Fruit fly (Drosophila melanogaster) whole organism, adult: ENCODE measurements around the gene CG42494.
A peak's percentile ranks its signal among the peaks of the same experiment; 100 is the strongest.

ENCODE experiments used
- CG11617 ChIP-seq: fragments of 200-800 bp; sonication (Bioruptor generic); optimal IDR thresholded peaks from 2 replicates; lab custom pipeline; 2017; ENCODE audit warnings: mild to moderate bottlenecking, missing biosample characterization, missing genetic modification reagents, missing genetic modification characterization
- CG12768 ChIP-seq: fragments of 200-800 bp; sonication (Bioruptor generic); optimal IDR thresholded peaks from 2 replicates; lab custom pipeline; 2017; ENCODE audit warnings: missing biosample characterization, missing genetic modification characterization, mild to moderate bottlenecking, moderate library complexity, missing genetic modification reagents
- CG14711 ChIP-seq: fragments of 200-800 bp; sonication (Bioruptor generic); optimal IDR thresholded peaks from 2 replicates; lab custom pipeline; 2018; ENCODE audit warnings: missing biosample characterization, mild to moderate bottlenecking, missing genetic modification characterization, moderate library complexity
- CG1620 ChIP-seq: fragments of 200-800 bp; sonication (Bioruptor generic); optimal IDR thresholded peaks from 2 replicates; lab custom pipeline; 2016; ENCODE audit warnings: missing biosample characterization, missing genetic modification characterization
- CG33017 ChIP-seq: fragments of 200-800 bp; sonication (Bioruptor generic); optimal IDR thresholded peaks from 2 replicates; lab custom pipeline; 2018; ENCODE audit warnings: missing biosample characterization, mild to moderate bottlenecking, missing genetic modification characterization, moderate library complexity
- CG5204 ChIP-seq: fragments of 200-800 bp; sonication (Bioruptor generic); optimal IDR thresholded peaks from 2 replicates; lab custom pipeline; 2016; ENCODE audit warnings: missing biosample characterization, missing genetic modification characterization
- CG7045 ChIP-seq: fragments of 200-800 bp; sonication (Bioruptor generic); optimal IDR thresholded peaks from 2 replicates; lab custom pipeline; 2017; ENCODE audit warnings: missing biosample characterization, mild to moderate bottlenecking, missing genetic modification characterization
- CG7101 ChIP-seq: fragments of 200-800 bp; sonication (Bioruptor generic); optimal IDR thresholded peaks from 2 replicates; lab custom pipeline; 2018; ENCODE audit warnings: missing biosample characterization, mild to moderate bottlenecking, missing genetic modification characterization, moderate library complexity
- Clk ChIP-seq: fragments of 200-800 bp; sonication (Bioruptor generic); optimal IDR thresholded peaks from 2 replicates; lab custom pipeline; 2017; ENCODE audit warnings: missing biosample characterization, missing genetic modification characterization
- Crg-1 ChIP-seq: fragments of 200-800 bp; sonication (Bioruptor generic); optimal IDR thresholded peaks from 2 replicates; lab custom pipeline; 2016; ENCODE audit warnings: missing biosample characterization, missing genetic modification characterization
- Hr96 ChIP-seq: fragments of 200-800 bp; sonication (Bioruptor generic); optimal IDR thresholded peaks from 2 replicates; lab custom pipeline; 2016; ENCODE audit warnings: missing biosample characterization, missing genetic modification characterization
- Mnt ChIP-seq: fragments of 200-800 bp; sonication (Bioruptor generic); optimal IDR thresholded peaks from 2 replicates; lab custom pipeline; 2016; ENCODE audit warnings: missing biosample characterization, mild to moderate bottlenecking, missing genetic modification characterization
- bab1 ChIP-seq: fragments of 200-800 bp; sonication (Bioruptor generic); optimal IDR thresholded peaks from 3 replicates; lab custom pipeline; 2019; ENCODE audit warnings: missing biosample characterization, mild to moderate bottlenecking, missing genetic modification characterization, moderate library complexity
- cic ChIP-seq: fragments of 200-800 bp; sonication (Bioruptor generic); optimal IDR thresholded peaks from 2 replicates; lab custom pipeline; 2017; ENCODE audit warnings: missing biosample characterization, mild to moderate bottlenecking, missing genetic modification characterization, moderate library complexity
- cnc ChIP-seq, 2 experiments: fragments of >200 bp; optimal IDR thresholded peaks; 2 replicates each; lab custom pipeline; 2017
- kay ChIP-seq: fragments of 200-800 bp; sonication (Bioruptor generic); peaks from one replicate; lab custom pipeline; 2016; ENCODE audit warnings: missing biosample characterization, missing genetic modification characterization, borderline replicate concordance
- ovo ChIP-seq: fragments of 200-800 bp; sonication (Bioruptor generic); optimal IDR thresholded peaks from 2 replicates; lab custom pipeline; 2016; ENCODE audit warnings: missing biosample characterization, missing genetic modification characterization
- pad ChIP-seq: fragments of 200-800 bp; sonication (Bioruptor generic); optimal IDR thresholded peaks from 3 replicates; lab custom pipeline; 2017; ENCODE audit warnings: missing biosample characterization, missing genetic modification characterization, mild to moderate bottlenecking, moderate library complexity, missing genetic modification reagents
- tj ChIP-seq: fragments of 200-800 bp; sonication (Bioruptor generic); optimal IDR thresholded peaks from 3 replicates; lab custom pipeline; 2017; ENCODE audit warnings: missing biosample characterization, mild to moderate bottlenecking, missing genetic modification characterization, moderate library complexity
- toe ChIP-seq: fragments of 200-800 bp; sonication (Bioruptor generic); optimal IDR thresholded peaks from 2 replicates; lab custom pipeline; 2016; ENCODE audit warnings: missing biosample characterization, missing genetic modification characterization

The CG42494 gene

DNA sequence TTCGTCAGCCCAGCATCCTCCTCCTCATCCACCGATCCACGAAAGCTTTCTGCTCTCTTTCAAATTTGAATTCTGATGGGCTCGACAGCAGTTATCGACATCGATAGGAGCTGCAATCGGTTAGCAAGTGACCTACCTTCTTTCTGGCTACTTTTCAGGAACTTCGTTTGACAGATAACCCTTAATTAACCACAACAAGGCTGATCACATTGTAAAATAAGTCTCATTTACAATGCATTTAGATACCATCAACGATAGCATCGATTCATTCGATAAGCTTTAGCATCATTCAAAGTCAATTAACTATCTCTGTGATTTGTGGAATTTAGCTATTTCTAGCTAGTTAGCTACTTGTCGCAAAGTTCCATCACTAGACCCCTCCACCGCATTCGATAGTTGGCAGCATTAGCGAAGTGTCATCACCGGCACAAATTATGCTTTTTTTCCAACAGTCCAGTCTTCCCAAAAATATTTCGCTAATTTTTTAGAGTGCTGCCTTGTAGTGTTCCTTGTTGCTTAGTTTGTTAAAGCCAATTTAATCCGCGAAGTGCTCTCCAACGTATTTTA, 5.6 kb upstream of the CG42494 start, which contains the start of the genes MnM and Girdin:
Gene MnM (minus strand): TSS at position 51 of the 567 bp plus-strand sequence.
Gene Girdin (plus strand): TSS at position 401 of the 567 bp plus-strand sequence.
- TF ChIP-seq pad (GFP tag; lab: Kevin White, UChicago) (peak; percentile 62), ovo (GFP tag; lab: Kevin White, UChicago) (no peak), Mnt (GFP tag; lab: Kevin White, UChicago) (peak; percentile 58), kay (GFP tag; lab: Kevin White, UChicago) (no peak), cic (GFP tag; lab: Kevin White, UChicago) (no peak), Clk (GFP tag; lab: Kevin White, UChicago) (peak; percentile 9), CG14711 (peak; percentile 14), Hr96 (GFP tag; lab: Kevin White, UChicago) (peak; percentile 75), CG7101 (peak; percentile 43), CG7045 (GFP tag; lab: Kevin White, UChicago) (peak; percentile 39), cnc (optimal IDR thresholded peaks at IDR 0.05; lab: Kevin White, UChicago) (no peak), CG11617 (GFP tag; lab: Kevin White, UChicago) (peak; percentile 66), CG12768 (GFP tag; lab: Kevin White, UChicago) (peak; percentile 0), Crg-1 (GFP tag; lab: Kevin White, UChicago) (peak; percentile 54), toe (GFP tag; lab: Kevin White, UChicago) (peak; percentile 67), CG5204 (GFP tag; lab: Kevin White, UChicago) (peak; percentile 62), tj (GFP tag; lab: Kevin White, UChicago) (peak; percentile 31), bab1 (GFP tag; lab: Kevin White, UChicago) (peak; percentile 23), CG1620 (GFP tag; lab: Kevin White, UChicago) (peak; percentile 73), CG33017 (no peak)

DNA sequence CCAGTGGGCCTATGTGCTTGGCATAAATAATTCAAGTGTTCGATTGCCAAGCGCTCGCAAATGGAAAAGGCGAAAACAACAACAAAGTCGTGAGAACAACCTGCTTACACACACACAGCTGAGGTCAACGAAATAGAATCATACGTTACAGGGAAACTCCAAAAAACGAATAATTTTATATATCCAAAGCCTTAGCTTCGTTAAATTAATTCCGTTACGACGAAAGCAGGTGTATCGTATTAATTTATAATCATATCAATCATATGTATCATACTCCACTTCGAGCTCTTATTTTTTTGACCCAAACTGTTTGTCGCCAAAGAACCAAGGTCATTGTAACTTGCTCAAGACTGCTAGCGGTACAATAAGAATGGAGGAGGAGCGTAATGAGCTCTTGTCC, 4.7 kb upstream of the CG42494 start:
- TF ChIP-seq CG5204 (GFP tag; lab: Kevin White, UChicago) (no peak), ovo (GFP tag; lab: Kevin White, UChicago) (no peak), CG7101 (peak; percentile 68), cic (GFP tag; lab: Kevin White, UChicago) (no peak), Hr96 (GFP tag; lab: Kevin White, UChicago) (peak; percentile 36), Clk (GFP tag; lab: Kevin White, UChicago) (no peak), CG33017 (peak; percentile 73), CG1620 (GFP tag; lab: Kevin White, UChicago) (peak; percentile 47), toe (GFP tag; lab: Kevin White, UChicago) (peak; percentile 3), CG14711 (peak; percentile 70), Crg-1 (GFP tag; lab: Kevin White, UChicago) (peak; percentile 11), cnc (optimal IDR thresholded peaks at IDR 0.05; lab: Kevin White, UChicago) (no peak), Mnt (GFP tag; lab: Kevin White, UChicago) (no peak), pad (GFP tag; lab: Kevin White, UChicago) (peak; percentile 36), CG12768 (GFP tag; lab: Kevin White, UChicago) (peak; percentile 18), kay (GFP tag; lab: Kevin White, UChicago) (no peak), bab1 (GFP tag; lab: Kevin White, UChicago) (peak; percentile 93), tj (GFP tag; lab: Kevin White, UChicago) (peak; percentile 69), CG11617 (GFP tag; lab: Kevin White, UChicago) (peak; percentile 27), CG7045 (GFP tag; lab: Kevin White, UChicago) (peak; percentile 78)

DNA sequence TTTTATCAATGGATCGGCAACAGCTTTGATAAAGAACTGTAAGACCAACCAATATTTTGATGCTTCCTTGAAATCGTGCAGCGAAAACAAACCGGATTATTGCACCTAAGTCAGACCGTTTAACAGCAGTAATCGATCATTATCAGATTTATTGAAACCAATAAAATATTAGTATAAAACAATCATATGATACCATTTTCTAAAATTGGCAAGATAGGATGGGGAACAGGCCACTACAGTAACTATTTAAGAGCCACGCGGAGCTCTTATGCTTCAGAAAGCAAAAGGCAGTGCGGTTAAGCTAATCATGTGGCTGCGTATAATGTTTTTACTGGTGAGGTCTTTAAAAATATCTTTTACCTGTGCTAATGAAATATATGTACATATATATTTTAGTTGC, 2.2 kb downstream of the CG42494 start, which contains the start of gene CG32284:
Gene CG32284 (plus strand): TSS at position 301 of the 400 bp plus-strand sequence.
- TF ChIP-seq tj (GFP tag; lab: Kevin White, UChicago) (no peak), CG5204 (GFP tag; lab: Kevin White, UChicago) (no peak), Mnt (GFP tag; lab: Kevin White, UChicago) (no peak), ovo (GFP tag; lab: Kevin White, UChicago) (no peak), kay (GFP tag; lab: Kevin White, UChicago) (no peak), cnc (optimal IDR thresholded peaks at IDR 0.05; lab: Kevin White, UChicago) (no peak), Crg-1 (GFP tag; lab: Kevin White, UChicago) (no peak), cic (GFP tag; lab: Kevin White, UChicago) (no peak), CG12768 (GFP tag; lab: Kevin White, UChicago) (no peak), CG33017 (no peak), pad (GFP tag; lab: Kevin White, UChicago) (no peak), CG1620 (GFP tag; lab: Kevin White, UChicago) (no peak), CG11617 (GFP tag; lab: Kevin White, UChicago) (no peak), CG14711 (no peak), Hr96 (GFP tag; lab: Kevin White, UChicago) (no peak), bab1 (GFP tag; lab: Kevin White, UChicago) (no peak), Clk (GFP tag; lab: Kevin White, UChicago) (no peak)

DNA sequence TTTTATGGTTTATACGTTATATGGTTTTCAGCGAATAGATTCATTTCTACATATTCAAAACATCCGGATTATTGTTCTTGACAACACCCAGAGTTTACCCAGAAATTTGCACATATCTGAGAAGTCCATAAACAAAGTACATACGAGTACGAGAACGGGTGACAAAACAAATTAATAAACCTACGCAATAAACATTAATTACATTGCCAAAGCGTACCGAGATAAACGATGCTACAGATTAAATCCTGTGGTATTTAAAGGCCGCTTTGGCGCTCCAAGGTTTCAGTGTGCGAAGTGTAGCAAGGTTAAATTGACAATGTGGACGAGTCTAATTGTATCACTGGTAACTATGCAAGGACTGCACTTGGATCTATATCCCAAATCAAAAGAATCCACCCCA, 3.1 kb downstream of the CG42494 start, which contains the start of gene CG14957:
Gene CG14957 (plus strand): TSS at position 301 of the 400 bp plus-strand sequence.
- TF ChIP-seq CG7101, result no peak
- TF ChIP-seq ovo (GFP tag; lab: Kevin White, UChicago), result no peak
- TF ChIP-seq bab1 (GFP tag; lab: Kevin White, UChicago), result no peak
- no peak for TF ChIP-seq cnc (optimal IDR thresholded peaks at IDR 0.05; lab: Kevin White, UChicago)
- TF ChIP-seq CG11617 (GFP tag; lab: Kevin White, UChicago), result no peak
- TF ChIP-seq CG7045 (GFP tag; lab: Kevin White, UChicago), result peak; percentile 55
- peak; percentile 11 for TF ChIP-seq CG12768 (GFP tag; lab: Kevin White, UChicago)
- TF ChIP-seq tj (GFP tag; lab: Kevin White, UChicago), result no peak

DNA sequence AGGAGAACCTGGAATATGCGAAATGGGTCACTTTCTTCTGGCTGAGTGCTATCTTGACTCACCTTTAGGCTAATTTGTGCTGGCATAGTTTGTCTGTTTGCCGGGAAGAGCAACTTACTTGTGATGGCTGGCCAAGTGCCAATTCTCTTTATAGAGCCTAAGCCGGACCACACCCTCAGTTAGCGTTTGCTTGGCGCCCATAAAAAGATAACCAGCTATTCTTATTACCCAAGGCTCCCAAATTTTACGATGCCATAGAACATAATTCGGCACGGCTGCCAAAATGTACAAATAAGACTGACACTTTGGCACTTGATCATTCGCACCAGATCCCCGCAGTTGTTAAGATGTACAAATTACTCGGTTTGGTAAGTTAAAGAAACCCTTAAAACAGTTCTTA, 5.4 kb downstream of the CG42494 start, which contains the start of the genes CG42525 and CG14958:
Gene CG42525 (minus strand): TSS at position 101 of the 400 bp plus-strand sequence.
Gene CG14958 (plus strand): TSS at position 332 of the 400 bp plus-strand sequence.
- TF ChIP-seq bab1 (GFP tag; lab: Kevin White, UChicago), result no peak
- TF ChIP-seq cnc (optimal IDR thresholded peaks at IDR 0.05; lab: Kevin White, UChicago), result no peak
- TF ChIP-seq Mnt (GFP tag; lab: Kevin White, UChicago), result no peak
- no peak for TF ChIP-seq CG7045 (GFP tag; lab: Kevin White, UChicago)
- TF ChIP-seq CG1620 (GFP tag; lab: Kevin White, UChicago), result no peak
- TF ChIP-seq toe (GFP tag; lab: Kevin White, UChicago), result no peak
- no peak for TF ChIP-seq Clk (GFP tag; lab: Kevin White, UChicago)
- no peak for TF ChIP-seq CG14711
- TF ChIP-seq CG5204 (GFP tag; lab: Kevin White, UChicago), result no peak
